Fruit fly (Drosophila melanogaster) whole organism, prepupa: Measurements from ENCODE around the gene Ube4B.

ENCODE experiments used
- Blimp-1 ChIP-seq: fragments of 200-800 bp; sonication (Bioruptor generic); optimal IDR thresholded peaks from 3 replicates; lab custom pipeline; 2017; ENCODE audit warnings: missing biosample characterization, missing genetic modification characterization, mild to moderate bottlenecking, moderate library complexity, missing genetic modification reagents
- CG11762 ChIP-seq: fragments of 200-800 bp; sonication (Bioruptor generic); optimal IDR thresholded peaks from 3 replicates; lab custom pipeline; 2016; ENCODE audit warnings: missing biosample characterization, missing genetic modification characterization; ENCODE audit not compliant: insufficient read depth
- CG11902 ChIP-seq: fragments of 200-800 bp; sonication (Bioruptor generic); optimal IDR thresholded peaks from 3 replicates; lab custom pipeline; 2016; ENCODE audit warnings: missing biosample characterization, missing genetic modification characterization
- CG16779 ChIP-seq: fragments of 200-800 bp; sonication (Bioruptor generic); optimal IDR thresholded peaks from 3 replicates; lab custom pipeline; 2017; ENCODE audit warnings: missing biosample characterization, mild to moderate bottlenecking, missing genetic modification characterization
- CG3032 ChIP-seq: fragments of 200-800 bp; optimal IDR thresholded peaks from 2 replicates; lab custom pipeline; 2019; ENCODE audit warnings: missing biosample characterization, mild to moderate bottlenecking, missing genetic modification characterization, moderate library complexity
- CG32006 ChIP-seq: fragments of 200-800 bp; sonication (Bioruptor generic); optimal IDR thresholded peaks from 3 replicates; lab custom pipeline; 2017; ENCODE audit warnings: missing biosample characterization, mild to moderate bottlenecking, missing genetic modification characterization
- CG34406 ChIP-seq: fragments of 200-800 bp; sonication (Bioruptor generic); optimal IDR thresholded peaks from 3 replicates; lab custom pipeline; 2016; ENCODE audit warnings: missing biosample characterization, missing genetic modification characterization
- CG3919 ChIP-seq: fragments of 200-800 bp; sonication (Bioruptor generic); optimal IDR thresholded peaks from 3 replicates; lab custom pipeline; 2016; ENCODE audit warnings: missing biosample characterization, missing genetic modification characterization
- CG4318 ChIP-seq: fragments of 200-800 bp; sonication (Bioruptor generic); optimal IDR thresholded peaks from 3 replicates; lab custom pipeline; 2017; ENCODE audit warnings: missing biosample characterization, mild to moderate bottlenecking, missing genetic modification characterization
- CG6163 ChIP-seq: fragments of 200-800 bp; sonication (Bioruptor generic); IDR thresholded peaks from 3 replicates; pipeline ENCODE4 v1.3.6; 2022; ENCODE audit warnings: missing biosample characterization, missing genetic modification characterization
- CG6792 ChIP-seq: fragments of 200-800 bp; sonication (Bioruptor generic); optimal IDR thresholded peaks from 3 replicates; lab custom pipeline; 2016; ENCODE audit warnings: missing biosample characterization, missing genetic modification characterization
- CG7368 ChIP-seq: fragments of 200-800 bp; sonication (Bioruptor generic); optimal IDR thresholded peaks from 3 replicates; lab custom pipeline; 2016; ENCODE audit warnings: missing biosample characterization, missing genetic modification characterization
- CG8119 ChIP-seq: fragments of 200-800 bp; sonication (Bioruptor generic); IDR thresholded peaks from 3 replicates; pipeline ENCODE4 v1.3.6; 2022; ENCODE audit warnings: missing biosample characterization, missing genetic modification characterization
- CG8319 ChIP-seq: fragments of 200-800 bp; sonication (Bioruptor generic); optimal IDR thresholded peaks from 3 replicates; lab custom pipeline; 2016; ENCODE audit warnings: missing biosample characterization, missing genetic modification characterization
- CG8632 ChIP-seq: fragments of 200-800 bp; sonication (Bioruptor generic); optimal IDR thresholded peaks from 3 replicates; lab custom pipeline; 2016; ENCODE audit warnings: missing biosample characterization, missing genetic modification characterization
- CG9139 ChIP-seq: fragments of 200-800 bp; sonication (Bioruptor generic); optimal IDR thresholded peaks from 3 replicates; lab custom pipeline; 2017; ENCODE audit warnings: missing biosample characterization, mild to moderate bottlenecking, missing genetic modification characterization
- Eip75B ChIP-seq: fragments of 200-800 bp; sonication (Bioruptor generic); optimal IDR thresholded peaks from 3 replicates; lab custom pipeline; 2016; ENCODE audit warnings: missing biosample characterization, missing genetic modification characterization
- Eip78C ChIP-seq: fragments of 200-800 bp; sonication (Bioruptor generic); peaks from one replicate; lab custom pipeline; 2016; ENCODE audit warnings: missing biosample characterization, missing genetic modification characterization
- Eip93F ChIP-seq: fragments of 200-800 bp; sonication (Bioruptor generic); optimal IDR thresholded peaks from 2 replicates; lab custom pipeline; 2016; ENCODE audit warnings: missing biosample characterization, mild to moderate bottlenecking, missing genetic modification characterization
- Ets21C ChIP-seq: fragments of 200-800 bp; sonication (Bioruptor generic); optimal IDR thresholded peaks from 3 replicates; lab custom pipeline; 2016; ENCODE audit warnings: missing biosample characterization, missing genetic modification characterization
- Ets96B ChIP-seq: fragments of 200-800 bp; optimal IDR thresholded peaks from 2 replicates; lab custom pipeline; 2019; ENCODE audit warnings: missing biosample characterization, mild to moderate bottlenecking, missing genetic modification characterization, moderate library complexity
- Hr38 ChIP-seq: sonication (Bioruptor generic); optimal IDR thresholded peaks from 2 replicates; lab custom pipeline; 2016; ENCODE audit warnings: missing biosample characterization, missing genetic modification characterization
- Lpt ChIP-seq: fragments of 200-800 bp; sonication (Bioruptor generic); optimal IDR thresholded peaks from 3 replicates; lab custom pipeline; 2016; ENCODE audit warnings: missing biosample characterization, missing genetic modification characterization
- Met ChIP-seq: fragments of 200-800 bp; sonication (Bioruptor generic); optimal IDR thresholded peaks from 3 replicates; lab custom pipeline; 2016; ENCODE audit warnings: missing biosample characterization, missing genetic modification characterization
- OdsH ChIP-seq: fragments of 200-800 bp; sonication (Bioruptor generic); optimal IDR thresholded peaks from 3 replicates; lab custom pipeline; 2016; ENCODE audit warnings: missing biosample characterization, missing genetic modification characterization
- Sox15 ChIP-seq: fragments of 200-800 bp; sonication (Bioruptor generic); optimal IDR thresholded peaks from 3 replicates; lab custom pipeline; 2016; ENCODE audit warnings: missing biosample characterization, missing genetic modification characterization
- achi ChIP-seq: fragments of 200-800 bp; sonication (Bioruptor generic); optimal IDR thresholded peaks from 3 replicates; lab custom pipeline; 2016; ENCODE audit warnings: missing biosample characterization, missing genetic modification characterization
- cyc ChIP-seq: fragments of 200-800 bp; sonication (Bioruptor generic); optimal IDR thresholded peaks from 3 replicates; lab custom pipeline; 2016; ENCODE audit warnings: missing biosample characterization, missing genetic modification characterization
- dac ChIP-seq: fragments of 200-800 bp; sonication (Bioruptor generic); optimal IDR thresholded peaks from 2 replicates; lab custom pipeline; 2017; ENCODE audit warnings: missing biosample characterization, mild to moderate bottlenecking, missing genetic modification characterization
- dsx ChIP-seq: fragments of 200-800 bp; optimal IDR thresholded peaks from 3 replicates; lab custom pipeline; 2019; ENCODE audit warnings: missing biosample characterization, mild to moderate bottlenecking, missing genetic modification characterization, moderate library complexity; ENCODE audit not compliant: poor library complexity, severe bottlenecking
- eg ChIP-seq: fragments of 200-800 bp; sonication (Bioruptor generic); IDR thresholded peaks from 3 replicates; pipeline ENCODE4 v1.3.6; 2022; ENCODE audit warnings: missing biosample characterization, missing genetic modification characterization
- fd85E ChIP-seq: fragments of 200-800 bp; sonication (Bioruptor generic); optimal IDR thresholded peaks from 3 replicates; lab custom pipeline; 2016; ENCODE audit warnings: missing biosample characterization, missing genetic modification characterization
- net ChIP-seq: fragments of 200-800 bp; sonication (Bioruptor generic); optimal IDR thresholded peaks from 3 replicates; lab custom pipeline; 2016; ENCODE audit warnings: missing biosample characterization, missing genetic modification characterization
- pdm3 ChIP-seq: fragments of 200-800 bp; sonication (Bioruptor generic); optimal IDR thresholded peaks from 3 replicates; lab custom pipeline; 2016; ENCODE audit warnings: missing biosample characterization, missing genetic modification characterization
- ss ChIP-seq, 2 experiments: fragments of 200-800 bp; sonication (Bioruptor generic); optimal IDR thresholded peaks; 2 replicates in 1 of 2; 3 replicates in 1 of 2; lab custom pipeline; 2017 to 2018; ENCODE audit warnings: mild to moderate bottlenecking in 2 of 2, missing biosample characterization in 2 of 2, missing genetic modification characterization in 2 of 2, moderate library complexity in 1 of 2
- vri ChIP-seq: fragments of 200-800 bp; sonication (Bioruptor generic); optimal IDR thresholded peaks from 3 replicates; lab custom pipeline; 2016; ENCODE audit warnings: missing biosample characterization, mild to moderate bottlenecking, missing genetic modification characterization

Gene Ube4B

DNA sequence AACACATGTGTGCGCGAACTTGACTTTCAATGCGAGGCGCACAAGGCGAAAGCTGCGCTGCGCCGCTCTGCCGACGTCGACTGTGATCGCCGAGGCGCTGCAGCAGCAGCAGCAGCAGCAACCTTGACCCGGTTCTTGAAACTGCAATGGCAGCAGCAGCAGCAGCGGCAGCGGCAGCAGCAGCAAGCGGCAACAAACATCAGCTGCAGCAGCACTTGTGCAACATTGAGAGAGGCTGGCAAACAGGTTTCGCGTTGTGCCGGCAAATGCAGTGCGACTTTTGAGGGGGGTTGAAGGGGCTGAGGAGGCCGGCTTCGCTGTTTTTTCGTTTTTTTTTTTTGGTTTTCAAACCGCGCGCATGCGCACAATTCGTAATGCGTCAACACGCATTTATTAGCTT lies 24.9 kb upstream of the Ube4B start (continued):
- TF ChIP-seq CG6163 (GFP tag; lab: Robert Waterston, UW) (peak; percentile 55; the same call in 2 of the 3 replicates), OdsH (GFP tag; lab: Kevin White, UChicago) (no peak), fd85E (GFP tag; lab: Kevin White, UChicago) (no peak), Sox15 (GFP tag; lab: Kevin White, UChicago) (no peak), CG6792 (GFP tag; lab: Kevin White, UChicago) (no peak), Blimp-1 (GFP tag; lab: Kevin White, UChicago) (peak; percentile 34), pdm3 (GFP tag; lab: Kevin White, UChicago) (no peak), achi (GFP tag; lab: Kevin White, UChicago) (no peak)
- TF ChIP-seq, all 60 proteins: peak for 9

DNA sequence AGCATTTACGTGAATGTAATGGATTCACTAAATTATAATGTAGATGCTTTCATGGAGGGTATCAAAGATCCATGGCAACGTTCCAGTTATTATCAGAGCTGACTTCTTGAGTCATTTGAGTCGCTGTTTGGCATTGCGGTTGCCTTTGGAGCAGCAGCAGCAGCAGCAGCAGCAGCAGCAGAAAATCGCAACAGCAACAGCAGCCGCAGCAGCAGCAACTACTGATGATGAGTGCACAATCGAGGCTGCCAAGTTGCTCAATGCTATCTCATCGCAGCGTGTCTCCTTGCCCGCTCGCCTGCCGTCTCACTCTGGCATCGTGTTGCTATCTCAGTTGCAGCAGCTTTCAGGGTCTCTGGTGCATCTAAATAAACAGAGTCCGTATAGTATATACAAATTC lies 23.2 kb upstream of the Ube4B start:
- TF ChIP-seq fd85E (GFP tag; lab: Kevin White, UChicago) (no peak), CG11762 (no peak), CG8319 (GFP tag; lab: Kevin White, UChicago) (no peak), Hr38 (GFP tag; lab: Kevin White, UChicago) (no peak), Eip78C (GFP tag; lab: Kevin White, UChicago) (peak; percentile 61), CG32006 (no peak), eg (GFP tag; lab: Robert Waterston, UW) (no peak)

- peak in 1 of 2 experiments; percentile 54 for TF ChIP-seq ss (GFP tag; optimal IDR thresholded peaks at IDR 0.05; lab: Kevin White, UChicago)
- no peak for TF ChIP-seq CG3032 (tag; lab: Kevin White, UChicago)
- TF ChIP-seq Ets96B (tag; lab: Kevin White, UChicago), result peak; percentile 20
- TF ChIP-seq CG32006, result no peak
- TF ChIP-seq CG9139, result peak; percentile 29
- no peak for TF ChIP-seq CG7368 (GFP tag; lab: Kevin White, UChicago)
- no peak for TF ChIP-seq CG8632 (GFP tag; lab: Kevin White, UChicago)
- peak; percentile 44; the same call in 2 of the 3 replicates for TF ChIP-seq eg (GFP tag; lab: Robert Waterston, UW)
- TF ChIP-seq CG8119 (GFP tag; lab: Robert Waterston, UW), result 0 out of 3 replicates have a peak, but pooled peaks have one; percentile 16
- TF ChIP-seq, all 60 proteins: peak for 5
These were observed 16.5 kb upstream of the Ube4B start for dm6 chr2L:13035687-13036185.

dm6 chr2L:13028923-13029322 lies 9.7 kb upstream of the Ube4B start:
- TF ChIP-seq cyc (GFP tag; lab: Kevin White, UChicago) (no peak), Lpt (GFP tag; lab: Kevin White, UChicago) (no peak), CG11762 (no peak), OdsH (GFP tag; lab: Kevin White, UChicago) (no peak), CG34406 (GFP tag; lab: Kevin White, UChicago) (no peak), net (no peak), CG11902 (no peak), Eip78C (GFP tag; lab: Kevin White, UChicago) (no peak), vri (GFP tag; lab: Kevin White, UChicago) (no peak), CG8319 (GFP tag; lab: Kevin White, UChicago) (no peak)

- TF ChIP-seq Eip93F (GFP tag; lab: Kevin White, UChicago), result no peak
- no peak for TF ChIP-seq Eip75B (GFP tag; lab: Kevin White, UChicago)
- TF ChIP-seq dac, result no peak
- TF ChIP-seq CG16779, result no peak
- no peak for TF ChIP-seq CG3919 (GFP tag; lab: Kevin White, UChicago)
- TF ChIP-seq CG3032 (tag; lab: Kevin White, UChicago), result no peak
- no peak for TF ChIP-seq net
- no peak for TF ChIP-seq Eip78C (GFP tag; lab: Kevin White, UChicago)
- no peak for TF ChIP-seq CG8319 (GFP tag; lab: Kevin White, UChicago)
- no peak for TF ChIP-seq Blimp-1 (GFP tag; lab: Kevin White, UChicago)
- no peak for TF ChIP-seq CG32006
- TF ChIP-seq vri (GFP tag; lab: Kevin White, UChicago), result no peak
- TF ChIP-seq Met (GFP tag; lab: Kevin White, UChicago), result no peak
- no peak for TF ChIP-seq Hr38 (GFP tag; lab: Kevin White, UChicago)
- no peak for TF ChIP-seq CG4318 (GFP tag; lab: Kevin White, UChicago)
- TF ChIP-seq dsx (GFP tag; lab: Kevin White, UChicago), result no peak
- TF ChIP-seq Ets21C (GFP tag; lab: Kevin White, UChicago), result no peak
These were observed 2.0 kb upstream of the Ube4B start, which contains the start of gene CG9933 for dm6 chr2L:13021020-13021781. TSS of gene CG9933 (minus strand) at chr2L:13021312.
